Worm (Caenorhabditis elegans) whole organism, young adult: ENCODE measurements around the gene C16C8.16.
A peak's percentile ranks its signal among the peaks of the same experiment; 100 is the strongest.

ENCODE experiments used
- B0019.2 ChIP-seq: fragments of 200-800 bp; sonication (Bioruptor generic); conservative IDR thresholded peaks from 2 replicates; pipeline ENCODE4 v1.3.6; 2022; ENCODE audit warnings: missing genetic modification reagents, missing genetic modification characterization, missing compliant biosample characterization
- C17E4.6 ChIP-seq: fragments of 200-800 bp; sonication (Bioruptor generic); IDR thresholded peaks from 2 replicates; pipeline ENCODE4 v1.3.6; 2022; ENCODE audit warnings: missing genetic modification reagents, missing genetic modification characterization, missing compliant biosample characterization
- F10E7.11 ChIP-seq: sonication (generic microtip); optimal IDR thresholded peaks from 2 replicates; lab custom pipeline; 2017; ENCODE audit warnings: mild to moderate bottlenecking, missing genetic modification characterization, moderate library complexity, missing compliant biosample characterization
- F49E8.2 ChIP-seq: sonication (generic microtip); optimal IDR thresholded peaks from 3 replicates; lab custom pipeline; 2017; ENCODE audit warnings: missing genetic modification characterization, mild to moderate bottlenecking, missing compliant biosample characterization, antibody characterized with exemption, moderate library complexity; ENCODE audit not compliant: insufficient read depth
- F52B5.7 ChIP-seq: sonication (generic microtip); optimal IDR thresholded peaks from 2 replicates; lab custom pipeline; 2016; ENCODE audit warnings: mild to moderate bottlenecking, missing genetic modification characterization, missing compliant biosample characterization
- F57A8.1 ChIP-seq: fragments of 200-800 bp; sonication (Bioruptor generic); optimal IDR thresholded peaks from 2 replicates; lab custom pipeline; 2018; ENCODE audit warnings: mild to moderate bottlenecking, missing genetic modification characterization, moderate library complexity, missing compliant biosample characterization
- K12H6.12 ChIP-seq: fragments of 200-800 bp; sonication (Bioruptor generic); optimal IDR thresholded peaks from 2 replicates; lab custom pipeline; 2018; ENCODE audit warnings: mild to moderate bottlenecking, missing genetic modification characterization, missing compliant biosample characterization
- T07F8.4 ChIP-seq: sonication (generic microtip); optimal IDR thresholded peaks from 2 replicates; lab custom pipeline; 2016; ENCODE audit warnings: mild to moderate bottlenecking, missing genetic modification characterization, moderate library complexity, missing compliant biosample characterization
- Y67H2A.10 ChIP-seq: fragments of 200-800 bp; sonication (Bioruptor generic); conservative IDR thresholded peaks from 2 replicates; pipeline ENCODE4 v1.3.6; 2022; ENCODE audit warnings: missing genetic modification reagents, missing genetic modification characterization, missing compliant biosample characterization
- Y79H2A.3 ChIP-seq: fragments of 200-800 bp; sonication (Bioruptor generic); conservative IDR thresholded peaks from 2 replicates; pipeline ENCODE4 v1.3.6; 2022; ENCODE audit warnings: missing genetic modification reagents, missing genetic modification characterization, missing compliant biosample characterization
- Y95B8A.8 ChIP-seq: fragments of 200-800 bp; sonication (Bioruptor generic); IDR thresholded peaks from 2 replicates; pipeline ENCODE4 v1.3.6; 2022; ENCODE audit warnings: missing genetic modification reagents, missing genetic modification characterization, missing compliant biosample characterization
- aptf-2 ChIP-seq: fragments of 200-800 bp; sonication (Bioruptor generic); conservative IDR thresholded peaks from 2 replicates; pipeline ENCODE4 v1.3.6; 2022; ENCODE audit warnings: missing genetic modification reagents, missing genetic modification characterization, missing compliant biosample characterization
- atf-7 ChIP-seq: sonication (generic microtip); optimal IDR thresholded peaks from 2 replicates; lab custom pipeline; 2017; ENCODE audit warnings: mild to moderate bottlenecking, missing genetic modification characterization, missing compliant biosample characterization
- ceh-100 ChIP-seq: fragments of 200-800 bp; sonication (Bioruptor generic); IDR thresholded peaks from 2 replicates; pipeline ENCODE4 v1.3.6; 2022; ENCODE audit warnings: missing genetic modification reagents, missing genetic modification characterization, missing compliant biosample characterization
- ceh-27 ChIP-seq: fragments of 200-800 bp; sonication (Bioruptor generic); optimal IDR thresholded peaks from 2 replicates; lab custom pipeline; 2018; ENCODE audit warnings: mild to moderate bottlenecking, missing genetic modification characterization, moderate library complexity, missing compliant biosample characterization
- ceh-58 ChIP-seq: fragments of 200-800 bp; sonication (Bioruptor generic); IDR thresholded peaks from 2 replicates; pipeline ENCODE4 v1.3.6; 2022; ENCODE audit warnings: missing genetic modification characterization, missing compliant biosample characterization
- chd-7 ChIP-seq: sonication (generic microtip); optimal IDR thresholded peaks from 2 replicates; lab custom pipeline; 2016; ENCODE audit warnings: mild to moderate bottlenecking, missing genetic modification characterization, moderate library complexity, missing compliant biosample characterization
- dox-1 ChIP-seq: fragments of 200-800 bp; sonication (Bioruptor generic); IDR thresholded peaks from 2 replicates; pipeline ENCODE4 v1.3.6; 2022; ENCODE audit warnings: missing genetic modification reagents, missing genetic modification characterization, missing compliant biosample characterization
- efl-1 ChIP-seq: fragments of 150-350 bp; optimal IDR thresholded peaks from 2 replicates; lab custom pipeline; 2014; ENCODE audit warnings: missing biosample characterization, missing genetic modification reagents, missing genetic modification characterization
- egl-18 ChIP-seq: fragments of 200-800 bp; sonication (Bioruptor generic); IDR thresholded peaks from 2 replicates; pipeline ENCODE4 v1.3.6; 2022; ENCODE audit warnings: missing genetic modification reagents, missing genetic modification characterization, missing compliant biosample characterization
- egrh-3 ChIP-seq: fragments of 200-800 bp; sonication (Bioruptor generic); IDR thresholded peaks from 2 replicates; pipeline ENCODE4 v1.3.6; 2022; ENCODE audit warnings: missing genetic modification reagents, missing genetic modification characterization, missing compliant biosample characterization
- ekl-4 ChIP-seq: fragments of 200-800 bp; sonication (Bioruptor generic); IDR thresholded peaks from 2 replicates; pipeline ENCODE4 v1.3.6; 2022; ENCODE audit warnings: missing genetic modification reagents, missing genetic modification characterization, missing compliant biosample characterization
- ets-4 ChIP-seq: fragments of 200-800 bp; sonication (Bioruptor generic); optimal IDR thresholded peaks from 2 replicates; lab custom pipeline; 2018; ENCODE audit warnings: mild to moderate bottlenecking, missing genetic modification characterization, missing compliant biosample characterization
- fkh-3 ChIP-seq: sonication (generic microtip); optimal IDR thresholded peaks from 2 replicates; lab custom pipeline; 2016; ENCODE audit warnings: mild to moderate bottlenecking, missing genetic modification characterization, missing compliant biosample characterization
- gei-17 ChIP-seq: fragments of 200-800 bp; sonication (Bioruptor generic); optimal IDR thresholded peaks from 2 replicates; lab custom pipeline; 2018; ENCODE audit warnings: mild to moderate bottlenecking, missing genetic modification characterization, missing compliant biosample characterization
- him-1 ChIP-seq: sonication (generic microtip); optimal IDR thresholded peaks from 2 replicates; lab custom pipeline; 2016; ENCODE audit warnings: missing genotype, missing genetic modification reagents, missing genetic modification characterization, missing compliant biosample characterization
- hlh-26 ChIP-seq: fragments of 200-800 bp; sonication (Bioruptor generic); conservative IDR thresholded peaks from 2 replicates; pipeline ENCODE4 v1.3.6; 2022; ENCODE audit warnings: missing genetic modification reagents, missing genetic modification characterization, missing compliant biosample characterization
- hmg-1.2 ChIP-seq: fragments of 200-800 bp; sonication (Bioruptor generic); IDR thresholded peaks from 2 replicates; pipeline ENCODE4 v1.3.6; 2022; ENCODE audit warnings: missing genetic modification reagents, missing genetic modification characterization, missing compliant biosample characterization
- lag-1 ChIP-seq: fragments of 200-800 bp; sonication (Bioruptor generic); IDR thresholded peaks from 2 replicates; pipeline ENCODE4 v1.3.6; 2022; ENCODE audit warnings: missing genetic modification reagents, missing genetic modification characterization, missing compliant biosample characterization
- let-526 ChIP-seq: fragments of 200-800 bp; sonication (Bioruptor generic); IDR thresholded peaks from 2 replicates; pipeline ENCODE4 v1.3.6; 2022; ENCODE audit warnings: missing genetic modification reagents, missing genetic modification characterization, missing compliant biosample characterization
- lin-54 ChIP-seq: fragments of 200-800 bp; sonication (Bioruptor generic); optimal IDR thresholded peaks from 2 replicates; lab custom pipeline; 2018; ENCODE audit warnings: mild to moderate bottlenecking, missing genetic modification characterization, missing compliant biosample characterization
- lir-1 ChIP-seq: fragments of 200-800 bp; sonication (Bioruptor generic); conservative IDR thresholded peaks from 2 replicates; pipeline ENCODE4 v1.3.6; 2022; ENCODE audit warnings: missing genetic modification reagents, missing genetic modification characterization, missing compliant biosample characterization
- madf-10 ChIP-seq: sonication (generic microtip); optimal IDR thresholded peaks from 2 replicates; lab custom pipeline; 2016; ENCODE audit warnings: mild to moderate bottlenecking, missing genetic modification characterization, missing compliant biosample characterization
- nfya-2 ChIP-seq: fragments of 200-800 bp; sonication (Bioruptor generic); IDR thresholded peaks from 2 replicates; pipeline ENCODE4 v1.3.6; 2022; ENCODE audit warnings: missing genetic modification reagents, missing genetic modification characterization, missing compliant biosample characterization
- nfyb-1 ChIP-seq: fragments of 200-800 bp; sonication (Bioruptor generic); IDR thresholded peaks from 2 replicates; pipeline ENCODE4 v1.3.6; 2022; ENCODE audit warnings: missing genetic modification reagents, missing genetic modification characterization, missing compliant biosample characterization
- pbrm-1 ChIP-seq: fragments of 200-800 bp; sonication (Bioruptor generic); IDR thresholded peaks from 2 replicates; pipeline ENCODE4 v1.3.6; 2022; ENCODE audit warnings: missing genetic modification reagents, missing genetic modification characterization, missing compliant biosample characterization
- rpc-1 ChIP-seq, 2 experiments: fragments of 150-350 bp in 1 of 2; sonication (generic microtip) in 1 of 2; optimal IDR thresholded peaks; 2 replicates each; lab custom pipeline; 2014 to 2018; ENCODE audit warnings: missing biosample characterization in 1 of 2, missing genetic modification characterization in 1 of 2, missing genetic modification reagents in 1 of 2, missing genotype in 1 of 2
- sea-2 ChIP-seq: fragments of 200-800 bp; sonication (Bioruptor generic); IDR thresholded peaks from 2 replicates; pipeline ENCODE4 v1.3.6; 2022; ENCODE audit warnings: missing genetic modification characterization, missing compliant biosample characterization
- snpc-3.4 ChIP-seq: sonication (generic microtip); optimal IDR thresholded peaks from 2 replicates; lab custom pipeline; 2017; ENCODE audit warnings: missing genetic modification characterization, mild to moderate bottlenecking, missing compliant biosample characterization, antibody characterized with exemption, moderate library complexity, missing genotype, missing genetic modification reagents
- sptf-2 ChIP-seq: fragments of 200-800 bp; sonication (Bioruptor generic); optimal IDR thresholded peaks from 2 replicates; lab custom pipeline; 2018; ENCODE audit warnings: mild to moderate bottlenecking, missing genetic modification characterization, missing compliant biosample characterization
- tbp1 ChIP-seq: fragments of 200-800 bp; sonication (Bioruptor generic); optimal IDR thresholded peaks from 2 replicates; lab custom pipeline; 2018; ENCODE audit warnings: mild to moderate bottlenecking, missing genetic modification characterization, missing compliant biosample characterization
- tbx-9 ChIP-seq: sonication (generic microtip); optimal IDR thresholded peaks from 2 replicates; lab custom pipeline; 2016; ENCODE audit warnings: borderline replicate concordance, missing genetic modification characterization, inconsistent platforms, missing compliant biosample characterization
- unc-62 ChIP-seq: fragments of 150-350 bp; optimal IDR thresholded peaks from 2 replicates; lab custom pipeline; 2014; ENCODE audit warnings: missing biosample characterization, missing genetic modification reagents, missing genetic modification characterization
- xnd-1 ChIP-seq: sonication (generic microtip); optimal IDR thresholded peaks from 2 replicates; lab custom pipeline; 2016; ENCODE audit warnings: missing genotype, missing genetic modification reagents, missing genetic modification characterization, missing compliant biosample characterization
- ztf-26 ChIP-seq: sonication (generic microtip); optimal IDR thresholded peaks from 2 replicates; lab custom pipeline; 2017; ENCODE audit warnings: missing genetic modification characterization, missing compliant biosample characterization
- ztf-3 ChIP-seq: fragments of 200-800 bp; sonication (Bioruptor generic); optimal IDR thresholded peaks from 2 replicates; lab custom pipeline; 2018; ENCODE audit warnings: mild to moderate bottlenecking, missing genetic modification characterization, missing compliant biosample characterization

The C16C8.16 gene

DNA sequence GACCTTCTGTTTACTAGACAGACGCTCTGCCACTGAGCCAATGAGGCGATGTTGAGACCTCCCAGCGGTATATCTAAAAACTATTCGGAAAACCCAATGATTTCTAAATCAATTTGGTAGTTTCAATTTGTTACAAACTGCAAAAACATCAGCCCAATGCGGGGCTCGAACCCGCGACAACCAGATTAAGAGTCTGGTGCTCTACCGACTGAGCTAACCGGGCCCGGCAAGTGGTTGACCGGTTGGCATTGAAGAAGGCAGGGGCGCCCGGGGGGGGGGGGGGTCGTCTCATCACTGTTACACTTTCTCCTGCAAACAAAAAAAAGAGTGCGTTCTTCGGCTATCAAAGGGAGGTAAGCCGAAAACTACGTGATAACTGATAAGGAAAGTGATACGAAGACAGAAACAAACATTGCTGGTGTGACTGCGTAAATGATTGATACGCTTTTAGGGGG is 6.3 kb upstream of the C16C8.16 start (continued):
- TF ChIP-seq unc-62 (GFP tag; lab: Kevin White, UChicago) (no peak), ztf-3 (GFP tag; lab: Kevin White, UChicago) (peak; percentile 57), tbx-9 (tag; lab: Kevin White, UChicago) (no peak), ceh-27 (GFP tag; lab: Kevin White, UChicago) (peak; percentile 48), K12H6.12 (peak; percentile 44), xnd-1 (tag; lab: Kevin White, UChicago) (peak; percentile 10), efl-1 (no peak), ceh-58 (0 out of 2 replicates have a peak, but pooled peaks have one; percentile 54), nfyb-1 (GFP tag; lab: Robert Waterston, UW) (peak; percentile 88), F52B5.7 (tag; lab: Kevin White, UChicago) (peak; percentile 8), aptf-2 (GFP tag; lab: Robert Waterston, UW) (peak; percentile 43; the same call in 1 of the 2 replicates), atf-7 (tag; lab: Kevin White, UChicago) (peak; percentile 75), ztf-26 (tag; lab: Kevin White, UChicago) (peak; percentile 84), lag-1 (no peak), T07F8.4 (tag; lab: Kevin White, UChicago) (peak; percentile 80), ceh-100 (peak; percentile 57; the same call in 1 of the 2 replicates), madf-10 (tag; lab: Kevin White, UChicago) (peak; percentile 55), C17E4.6 (GFP tag; lab: Robert Waterston, UW) (peak; percentile 77), ets-4 (GFP tag; lab: Kevin White, UChicago) (peak; percentile 33), hlh-26 (GFP tag; lab: Robert Waterston, UW) (no peak), B0019.2 (peak; percentile 49; the same call in 1 of the 2 replicates), F57A8.1 (GFP tag; lab: Kevin White, UChicago) (peak; percentile 81), tbp1 (GFP tag; lab: Kevin White, UChicago) (peak; percentile 97), fkh-3 (no peak), egl-18 (GFP tag; lab: Robert Waterston, UW) (no peak), F10E7.11 (peak; percentile 65), Y67H2A.10 (GFP tag; lab: Robert Waterston, UW) (no peak), pbrm-1 (GFP tag; lab: Robert Waterston, UW) (peak; percentile 81), rpc-1 (optimal IDR thresholded peaks at IDR 0.05; lab: Kevin White, UChicago) (peak; percentile 90), rpc-1 (tag; optimal IDR thresholded peaks at IDR 0.05; lab: Kevin White, UChicago) (peak; percentile 87), let-526 (GFP tag; lab: Robert Waterston, UW) (peak; percentile 40; the same call in 1 of the 2 replicates), Y79H2A.3 (no peak), dox-1 (GFP tag; lab: Robert Waterston, UW) (peak; percentile 92), snpc-3.4 (tag; lab: Kevin White, UChicago) (peak; percentile 11), ekl-4 (GFP tag; lab: Robert Waterston, UW) (peak; percentile 75), lir-1 (GFP tag; lab: Robert Waterston, UW) (no peak), nfya-2 (no peak), hmg-1.2 (GFP tag; lab: Robert Waterston, UW) (peak; percentile 74), chd-7 (tag; lab: Kevin White, UChicago) (peak; percentile 70), lin-54 (GFP tag; lab: Kevin White, UChicago) (peak; percentile 59), gei-17 (GFP tag; lab: Kevin White, UChicago) (peak; percentile 46), him-1 (tag; lab: Kevin White, UChicago) (peak; percentile 93), sptf-2 (peak; percentile 73), Y95B8A.8 (GFP tag; lab: Robert Waterston, UW) (no peak), egrh-3 (peak; percentile 92), F49E8.2 (no peak), sea-2 (GFP tag; lab: Robert Waterston, UW) (no peak)
- TF ChIP-seq, all 124 proteins: peak for 80
